Worm (Caenorhabditis elegans) whole organism, young adult: ENCODE data around the gene nhr-70.

ENCODE experiments used
- B0336.3 ChIP-seq: fragments of 200-800 bp; sonication (Bioruptor generic); IDR thresholded peaks from 2 replicates; pipeline ENCODE4 v1.3.6; 2022; ENCODE audit warnings: missing genetic modification characterization, missing compliant biosample characterization
- C06A6.2 ChIP-seq: fragments of 200-800 bp; sonication (Bioruptor generic); conservative IDR thresholded peaks from 2 replicates; pipeline ENCODE4 v1.3.6; 2022; ENCODE audit warnings: missing genetic modification characterization, missing compliant biosample characterization
- C17E4.6 ChIP-seq: fragments of 200-800 bp; sonication (Bioruptor generic); IDR thresholded peaks from 2 replicates; pipeline ENCODE4 v1.3.6; 2022; ENCODE audit warnings: missing genetic modification reagents, missing genetic modification characterization, missing compliant biosample characterization
- D2030.7 ChIP-seq: fragments of 200-800 bp; sonication (Bioruptor generic); IDR thresholded peaks from 2 replicates; pipeline ENCODE4 v1.3.6; 2022; ENCODE audit warnings: missing genetic modification reagents, missing genetic modification characterization, missing compliant biosample characterization
- F10E7.11 ChIP-seq: sonication (generic microtip); optimal IDR thresholded peaks from 2 replicates; lab custom pipeline; 2017; ENCODE audit warnings: mild to moderate bottlenecking, missing genetic modification characterization, moderate library complexity, missing compliant biosample characterization
- F22D6.2 ChIP-seq: sonication (generic microtip); optimal IDR thresholded peaks from 2 replicates; lab custom pipeline; 2016; ENCODE audit warnings: mild to moderate bottlenecking, missing genetic modification characterization, missing compliant biosample characterization
- F33H1.4 ChIP-seq: fragments of 200-800 bp; sonication (Bioruptor generic); IDR thresholded peaks from 2 replicates; pipeline ENCODE4 v1.3.6; 2022; ENCODE audit warnings: missing genetic modification reagents, missing genetic modification characterization, missing compliant biosample characterization
- F57C9.4 ChIP-seq: sonication (generic microtip); optimal IDR thresholded peaks from 2 replicates; lab custom pipeline; 2017; ENCODE audit warnings: mild to moderate bottlenecking, missing genetic modification characterization, missing compliant biosample characterization
- Y53F4B.3 ChIP-seq: fragments of 200-800 bp; sonication (Bioruptor generic); IDR thresholded peaks from 2 replicates; pipeline ENCODE4 v1.3.6; 2022; ENCODE audit warnings: missing genetic modification reagents, missing genetic modification characterization, missing compliant biosample characterization
- Y53G8AR.9 ChIP-seq: fragments of 200-800 bp; sonication (Bioruptor generic); conservative IDR thresholded peaks from 2 replicates; pipeline ENCODE4 v1.3.6; 2022; ENCODE audit warnings: missing genetic modification reagents, missing genetic modification characterization, missing compliant biosample characterization
- Y95B8A.8 ChIP-seq: fragments of 200-800 bp; sonication (Bioruptor generic); IDR thresholded peaks from 2 replicates; pipeline ENCODE4 v1.3.6; 2022; ENCODE audit warnings: missing genetic modification reagents, missing genetic modification characterization, missing compliant biosample characterization
- ZK185.1 ChIP-seq: sonication (generic microtip); optimal IDR thresholded peaks from 2 replicates; lab custom pipeline; 2016; ENCODE audit warnings: mild to moderate bottlenecking, missing genetic modification characterization, missing compliant biosample characterization; ENCODE audit not compliant: poor library complexity, severe bottlenecking
- aptf-3 ChIP-seq: fragments of 200-800 bp; sonication (Bioruptor generic); IDR thresholded peaks from 2 replicates; pipeline ENCODE4 v1.3.6; 2022; ENCODE audit warnings: missing genetic modification characterization, missing compliant biosample characterization
- atf-7 ChIP-seq: sonication (generic microtip); optimal IDR thresholded peaks from 2 replicates; lab custom pipeline; 2017; ENCODE audit warnings: mild to moderate bottlenecking, missing genetic modification characterization, missing compliant biosample characterization
- attf-3 ChIP-seq: fragments of 200-800 bp; sonication (Bioruptor generic); conservative IDR thresholded peaks from 2 replicates; pipeline ENCODE4 v1.3.6; 2022; ENCODE audit warnings: missing genetic modification reagents, missing genetic modification characterization, missing compliant biosample characterization
- attf-6 ChIP-seq: fragments of 200-800 bp; sonication (Bioruptor generic); IDR thresholded peaks from 2 replicates; pipeline ENCODE4 v1.3.6; 2022; ENCODE audit warnings: missing genetic modification reagents, missing genetic modification characterization, missing compliant biosample characterization
- bed-1 ChIP-seq: fragments of 200-800 bp; sonication (Bioruptor generic); IDR thresholded peaks from 2 replicates; pipeline ENCODE4 v1.3.6; 2022; ENCODE audit warnings: missing genetic modification reagents, missing genetic modification characterization, missing compliant biosample characterization
- cebp-2 ChIP-seq: fragments of 200-800 bp; sonication (Bioruptor generic); IDR thresholded peaks from 2 replicates; pipeline ENCODE4 v1.3.6; 2022; ENCODE audit warnings: missing genetic modification characterization, missing compliant biosample characterization
- ceh-100 ChIP-seq: fragments of 200-800 bp; sonication (Bioruptor generic); IDR thresholded peaks from 2 replicates; pipeline ENCODE4 v1.3.6; 2022; ENCODE audit warnings: missing genetic modification reagents, missing genetic modification characterization, missing compliant biosample characterization
- ceh-27 ChIP-seq: fragments of 200-800 bp; sonication (Bioruptor generic); optimal IDR thresholded peaks from 2 replicates; lab custom pipeline; 2018; ENCODE audit warnings: mild to moderate bottlenecking, missing genetic modification characterization, moderate library complexity, missing compliant biosample characterization
- ceh-40 ChIP-seq: fragments of 200-800 bp; sonication (Bioruptor generic); IDR thresholded peaks from 2 replicates; pipeline ENCODE4 v1.3.6; 2022; ENCODE audit warnings: missing genetic modification characterization, missing compliant biosample characterization
- ceh-58 ChIP-seq: fragments of 200-800 bp; sonication (Bioruptor generic); IDR thresholded peaks from 2 replicates; pipeline ENCODE4 v1.3.6; 2022; ENCODE audit warnings: missing genetic modification characterization, missing compliant biosample characterization
- ceh-91 ChIP-seq: fragments of 200-800 bp; sonication (Bioruptor generic); IDR thresholded peaks from 2 replicates; pipeline ENCODE4 v1.3.6; 2022; ENCODE audit warnings: missing genetic modification reagents, missing genetic modification characterization, missing compliant biosample characterization
- chd-7 ChIP-seq: sonication (generic microtip); optimal IDR thresholded peaks from 2 replicates; lab custom pipeline; 2016; ENCODE audit warnings: mild to moderate bottlenecking, missing genetic modification characterization, moderate library complexity, missing compliant biosample characterization
- egl-44 ChIP-seq: fragments of 200-800 bp; sonication (Bioruptor generic); IDR thresholded peaks from 2 replicates; pipeline ENCODE4 v1.3.6; 2022; ENCODE audit warnings: missing genetic modification reagents, missing genetic modification characterization, missing compliant biosample characterization
- egrh-3 ChIP-seq: fragments of 200-800 bp; sonication (Bioruptor generic); IDR thresholded peaks from 2 replicates; pipeline ENCODE4 v1.3.6; 2022; ENCODE audit warnings: missing genetic modification reagents, missing genetic modification characterization, missing compliant biosample characterization
- ekl-4 ChIP-seq: fragments of 200-800 bp; sonication (Bioruptor generic); IDR thresholded peaks from 2 replicates; pipeline ENCODE4 v1.3.6; 2022; ENCODE audit warnings: missing genetic modification reagents, missing genetic modification characterization, missing compliant biosample characterization
- fkh-3 ChIP-seq: sonication (generic microtip); optimal IDR thresholded peaks from 2 replicates; lab custom pipeline; 2016; ENCODE audit warnings: mild to moderate bottlenecking, missing genetic modification characterization, missing compliant biosample characterization
- hrde-1 ChIP-seq: sonication (generic microtip); optimal IDR thresholded peaks from 2 replicates; lab custom pipeline; 2016; ENCODE audit warnings: missing genetic modification characterization, mild to moderate bottlenecking, missing compliant biosample characterization, moderate library complexity, missing genotype, missing genetic modification reagents, borderline replicate concordance
- let-526 ChIP-seq: fragments of 200-800 bp; sonication (Bioruptor generic); IDR thresholded peaks from 2 replicates; pipeline ENCODE4 v1.3.6; 2022; ENCODE audit warnings: missing genetic modification reagents, missing genetic modification characterization, missing compliant biosample characterization
- let-607 ChIP-seq, 2 experiments: fragments of 200-800 bp in 1 of 2; sonication (Bioruptor generic) in 1 of 2; sonication (generic microtip) in 1 of 2; optimal IDR thresholded peaks; 2 replicates each; lab custom pipeline; 2016 to 2018; ENCODE audit warnings: mild to moderate bottlenecking in 2 of 2, missing compliant biosample characterization in 2 of 2, missing genetic modification characterization in 2 of 2, moderate library complexity in 2 of 2, missing genotype in 1 of 2
- madf-3 ChIP-seq: fragments of 200-800 bp; sonication (Bioruptor generic); IDR thresholded peaks from 2 replicates; pipeline ENCODE4 v1.3.6; 2022; ENCODE audit warnings: missing genetic modification reagents, missing genetic modification characterization, missing compliant biosample characterization
- madf-6 ChIP-seq: fragments of 200-800 bp; sonication (Bioruptor generic); IDR thresholded peaks from 2 replicates; pipeline ENCODE4 v1.3.6; 2022; ENCODE audit warnings: missing genetic modification reagents, missing genetic modification characterization, missing compliant biosample characterization
- mcd-1 ChIP-seq: fragments of 200-800 bp; sonication (Bioruptor generic); IDR thresholded peaks from 2 replicates; pipeline ENCODE4 v1.3.6; 2022; ENCODE audit warnings: missing genetic modification reagents, missing genetic modification characterization, missing compliant biosample characterization
- mes-4 ChIP-seq: sonication (generic microtip); optimal IDR thresholded peaks from 2 replicates; lab custom pipeline; 2016; ENCODE audit warnings: missing genotype, missing genetic modification characterization, missing compliant biosample characterization
- nfya-2 ChIP-seq: fragments of 200-800 bp; sonication (Bioruptor generic); IDR thresholded peaks from 2 replicates; pipeline ENCODE4 v1.3.6; 2022; ENCODE audit warnings: missing genetic modification reagents, missing genetic modification characterization, missing compliant biosample characterization
- nfyb-1 ChIP-seq: fragments of 200-800 bp; sonication (Bioruptor generic); IDR thresholded peaks from 2 replicates; pipeline ENCODE4 v1.3.6; 2022; ENCODE audit warnings: missing genetic modification reagents, missing genetic modification characterization, missing compliant biosample characterization
- nhr-27 ChIP-seq: fragments of 200-800 bp; sonication (Bioruptor generic); optimal IDR thresholded peaks from 2 replicates; lab custom pipeline; 2018; ENCODE audit warnings: mild to moderate bottlenecking, missing genetic modification characterization, moderate library complexity, missing compliant biosample characterization
- repo-1 ChIP-seq: sonication (generic microtip); optimal IDR thresholded peaks from 2 replicates; lab custom pipeline; 2017; ENCODE audit warnings: mild to moderate bottlenecking, missing genetic modification characterization, missing compliant biosample characterization
- sdz-38 ChIP-seq: sonication (generic microtip); optimal IDR thresholded peaks from 2 replicates; lab custom pipeline; 2016; ENCODE audit warnings: missing genotype, missing genetic modification characterization, missing compliant biosample characterization
- sea-2 ChIP-seq: fragments of 200-800 bp; sonication (Bioruptor generic); IDR thresholded peaks from 2 replicates; pipeline ENCODE4 v1.3.6; 2022; ENCODE audit warnings: missing genetic modification characterization, missing compliant biosample characterization
- snpc-1.3 ChIP-seq: sonication (generic microtip); optimal IDR thresholded peaks from 2 replicates; lab custom pipeline; 2017; ENCODE audit warnings: missing genetic modification characterization, mild to moderate bottlenecking, missing compliant biosample characterization, antibody characterized with exemption, moderate library complexity, missing genotype, missing genetic modification reagents; ENCODE audit not compliant: insufficient read depth
- sptf-2 ChIP-seq: fragments of 200-800 bp; sonication (Bioruptor generic); optimal IDR thresholded peaks from 2 replicates; lab custom pipeline; 2018; ENCODE audit warnings: mild to moderate bottlenecking, missing genetic modification characterization, missing compliant biosample characterization
- tbp1 ChIP-seq: fragments of 200-800 bp; sonication (Bioruptor generic); optimal IDR thresholded peaks from 2 replicates; lab custom pipeline; 2018; ENCODE audit warnings: mild to moderate bottlenecking, missing genetic modification characterization, missing compliant biosample characterization
- tbx-9 ChIP-seq: sonication (generic microtip); optimal IDR thresholded peaks from 2 replicates; lab custom pipeline; 2016; ENCODE audit warnings: borderline replicate concordance, missing genetic modification characterization, inconsistent platforms, missing compliant biosample characterization
- unc-130 ChIP-seq: sonication (generic microtip); optimal IDR thresholded peaks from 2 replicates; lab custom pipeline; 2016; ENCODE audit warnings: missing genetic modification reagents, missing genetic modification characterization, missing compliant biosample characterization
- xnd-1 ChIP-seq: sonication (generic microtip); optimal IDR thresholded peaks from 2 replicates; lab custom pipeline; 2016; ENCODE audit warnings: missing genotype, missing genetic modification reagents, missing genetic modification characterization, missing compliant biosample characterization
- ztf-25 ChIP-seq: fragments of 200-800 bp; sonication (Bioruptor generic); IDR thresholded peaks from 2 replicates; pipeline ENCODE4 v1.3.6; 2022; ENCODE audit warnings: missing genetic modification reagents, missing genetic modification characterization, missing compliant biosample characterization
- ztf-26 ChIP-seq: sonication (generic microtip); optimal IDR thresholded peaks from 2 replicates; lab custom pipeline; 2017; ENCODE audit warnings: missing genetic modification characterization, missing compliant biosample characterization
- ztf-3 ChIP-seq: fragments of 200-800 bp; sonication (Bioruptor generic); optimal IDR thresholded peaks from 2 replicates; lab custom pipeline; 2018; ENCODE audit warnings: mild to moderate bottlenecking, missing genetic modification characterization, missing compliant biosample characterization

The nhr-70 gene

DNA sequence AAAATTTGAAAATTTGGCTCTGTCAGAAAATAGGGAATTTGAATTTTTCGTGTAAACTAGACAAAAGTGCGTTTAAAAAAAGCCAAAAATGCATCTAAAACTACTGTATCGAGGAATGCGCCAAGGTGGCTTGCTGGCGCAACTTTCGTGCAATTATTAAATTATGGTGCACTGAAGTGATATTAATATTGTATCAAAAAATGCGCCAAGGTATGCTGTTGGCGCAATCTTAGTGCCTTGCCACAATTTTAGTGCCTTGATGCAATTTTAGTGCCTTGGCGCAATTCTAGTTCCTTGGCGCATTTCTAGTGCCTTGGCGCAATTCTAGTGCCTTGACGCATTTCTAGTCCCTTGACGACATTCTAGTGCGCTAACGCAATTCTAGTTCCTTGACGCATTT, 41.3 kb upstream of the nhr-70 start (continued):
- peak; percentile 28 for TF ChIP-seq chd-7 (tag; lab: Kevin White, UChicago)
- no peak for TF ChIP-seq ztf-25
- peak; percentile 24 for TF ChIP-seq fkh-3 (tag; lab: Kevin White, UChicago)
- TF ChIP-seq ztf-26 (tag; lab: Kevin White, UChicago): no peak
- TF ChIP-seq nfyb-1 (GFP tag; lab: Robert Waterston, UW): 0 out of 2 replicates have a peak, but pooled peaks have one; percentile 36
- no peak for TF ChIP-seq xnd-1 (tag; lab: Kevin White, UChicago)
- TF ChIP-seq mes-4 (tag; lab: Kevin White, UChicago): no peak
- TF ChIP-seq C17E4.6: no peak
- no peak for TF ChIP-seq attf-3
- no peak for TF ChIP-seq F22D6.2 (tag; lab: Kevin White, UChicago)
- no peak for TF ChIP-seq attf-6
- no peak for TF ChIP-seq madf-3 (GFP tag; lab: Robert Waterston, UW)
- no peak for TF ChIP-seq D2030.7 (GFP tag; lab: Robert Waterston, UW)
- TF ChIP-seq Y95B8A.8 (GFP tag; lab: Robert Waterston, UW): no peak
- TF ChIP-seq F33H1.4: no peak
- no peak for TF ChIP-seq B0336.3
- TF ChIP-seq repo-1 (tag; lab: Kevin White, UChicago): peak; percentile 58
- no peak for TF ChIP-seq egrh-3 (GFP tag; lab: Robert Waterston, UW)
- no peak for TF ChIP-seq mcd-1 (GFP tag; lab: Robert Waterston, UW)
- no peak for TF ChIP-seq C06A6.2 (GFP tag; lab: Robert Waterston, UW)
- TF ChIP-seq snpc-1.3 (tag; lab: Kevin White, UChicago): no peak
- no peak for TF ChIP-seq sptf-2 (GFP tag; lab: Kevin White, UChicago)
- peak; percentile 56; the same call in 1 of the 2 replicates for TF ChIP-seq Y53G8AR.9 (GFP tag; lab: Robert Waterston, UW)
- no peak for TF ChIP-seq F10E7.11 (tag; lab: Kevin White, UChicago)
- no peak for TF ChIP-seq sea-2 (GFP tag; lab: Robert Waterston, UW)
- TF ChIP-seq unc-130: no peak
- no peak for TF ChIP-seq ztf-3 (GFP tag; lab: Kevin White, UChicago)
- TF ChIP-seq ZK185.1 (tag; lab: Kevin White, UChicago): no peak
- no peak for TF ChIP-seq F57C9.4 (tag; lab: Kevin White, UChicago)
- TF ChIP-seq Y53F4B.3 (GFP tag; lab: Robert Waterston, UW): no peak
- no peak for TF ChIP-seq egl-44 (GFP tag; lab: Robert Waterston, UW)
- no peak for TF ChIP-seq let-607 (tag; optimal IDR thresholded peaks at IDR 0.05; lab: Kevin White, UChicago)
- TF ChIP-seq cebp-2: no peak
- TF ChIP-seq nfya-2 (GFP tag; lab: Robert Waterston, UW): no peak

ce11 chrV:18576128-18576527, 40.3 kb upstream of the nhr-70 start:
- TF ChIP-seq ceh-91 (GFP tag; lab: Robert Waterston, UW) (no peak), aptf-3 (GFP tag; lab: Robert Waterston, UW) (no peak), chd-7 (tag; lab: Kevin White, UChicago) (peak; percentile 23), nhr-27 (tag; lab: Kevin White, UChicago) (no peak), mcd-1 (GFP tag; lab: Robert Waterston, UW) (no peak), nfya-2 (GFP tag; lab: Robert Waterston, UW) (no peak), bed-1 (no peak), sdz-38 (tag; lab: Kevin White, UChicago) (no peak), let-526 (no peak), ceh-40 (GFP tag; lab: Robert Waterston, UW) (no peak), madf-6 (no peak), ekl-4 (GFP tag; lab: Robert Waterston, UW) (no peak), atf-7 (tag; lab: Kevin White, UChicago) (peak; percentile 63), ceh-27 (GFP tag; lab: Kevin White, UChicago) (no peak), ceh-100 (GFP tag; lab: Robert Waterston, UW) (no peak), ceh-58 (GFP tag; lab: Robert Waterston, UW) (no peak), madf-3 (GFP tag; lab: Robert Waterston, UW) (0 out of 2 replicates have a peak, but pooled peaks have one; percentile 15), tbx-9 (tag; lab: Kevin White, UChicago) (no peak), tbp1 (no peak), hrde-1 (no peak)
